Worm (Caenorhabditis elegans) whole organism, L4 larva: Measurements from ENCODE around the gene F09G2.1.

ENCODE experiments used
- hlh-11 ChIP-seq: fragments of 200-800 bp; sonication (Bioruptor generic); optimal IDR thresholded peaks from 2 replicates; lab custom pipeline; 2018; ENCODE audit warnings: mild to moderate bottlenecking, missing genetic modification characterization, missing compliant biosample characterization
- mes-2 ChIP-seq: sonication (generic microtip); optimal IDR thresholded peaks from 2 replicates; lab custom pipeline; 2016; ENCODE audit warnings: missing genotype, mild to moderate bottlenecking, missing genetic modification characterization, missing compliant biosample characterization; ENCODE audit not compliant: poor library complexity, severe bottlenecking

- TF ChIP-seq mes-2 (no peak), hlh-11 (tag; lab: Kevin White, UChicago) (no peak)
These were observed 955 bp upstream of the F09G2.1 start for ce11 chrV:7199077-7199476.
